Worm (Caenorhabditis elegans) whole organism, midembryonic: ENCODE data around the gene T13A10.1.

ENCODE experiments used
- T22C8.4 ChIP-seq: fragments of 200-800 bp; sonication (Bioruptor generic); IDR thresholded peaks from 2 replicates; pipeline ENCODE4 v1.3.6; 2022; ENCODE audit warnings: missing genetic modification characterization, missing compliant biosample characterization
- cog-1 ChIP-seq: sonication (generic microtip); optimal IDR thresholded peaks from 2 replicates; lab custom pipeline; 2016; ENCODE audit warnings: missing genetic modification characterization, missing compliant biosample characterization
- flt-1 ChIP-seq: fragments of 200-800 bp; sonication (Bioruptor generic); IDR thresholded peaks from 2 replicates; pipeline ENCODE4 v1.3.6; 2022; ENCODE audit warnings: missing genetic modification characterization, missing compliant biosample characterization
- klf-2 ChIP-seq: fragments of 200-800 bp; sonication (Bioruptor generic); conservative IDR thresholded peaks from 2 replicates; pipeline ENCODE4 v1.3.6; 2022; ENCODE audit warnings: missing genetic modification reagents, missing genetic modification characterization, missing compliant biosample characterization
- med-1 ChIP-seq: sonication (generic microtip); optimal IDR thresholded peaks from 2 replicates; lab custom pipeline; 2017; ENCODE audit warnings: missing genetic modification characterization, mild to moderate bottlenecking, missing compliant biosample characterization, antibody characterized with exemption, missing genetic modification reagents; ENCODE audit not compliant: insufficient read depth
- ztf-23 ChIP-seq: fragments of 200-800 bp; sonication (Bioruptor generic); IDR thresholded peaks from 2 replicates; pipeline ENCODE4 v1.3.6; 2022; ENCODE audit warnings: missing genetic modification reagents, missing genetic modification characterization, missing compliant biosample characterization
- ztf-29 ChIP-seq: fragments of 200-800 bp; sonication (Bioruptor generic); IDR thresholded peaks from 2 replicates; pipeline ENCODE4 v1.3.6; 2022; ENCODE audit warnings: missing genetic modification reagents, missing genetic modification characterization, missing compliant biosample characterization

DNA sequence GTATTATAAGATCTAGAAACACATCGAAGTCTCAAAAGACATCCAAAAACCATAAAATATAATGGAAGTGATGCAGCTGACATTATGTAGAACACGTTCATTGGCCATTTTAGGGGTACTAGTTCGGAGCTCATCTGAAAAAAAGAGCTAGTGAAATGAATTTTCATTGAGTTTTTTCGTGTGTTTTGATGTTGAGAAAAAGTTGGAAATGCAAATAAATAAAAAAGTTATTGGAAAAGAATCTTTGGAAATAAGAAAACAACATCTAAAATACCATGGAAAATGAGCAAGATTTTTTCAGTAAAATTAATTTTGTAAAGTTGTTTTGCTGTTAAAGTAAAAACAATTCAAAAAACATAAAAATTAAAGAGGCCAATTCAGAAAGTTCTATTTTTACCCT is 14.9 kb downstream of the T13A10.1 start, which contains the start of gene srv-24:
- TF ChIP-seq ztf-29 (GFP tag; lab: Robert Waterston, UW): no peak
- TF ChIP-seq flt-1 (GFP tag; lab: Robert Waterston, UW): no peak
- TF ChIP-seq klf-2 (GFP tag; lab: Robert Waterston, UW): no peak
- TF ChIP-seq med-1 (GFP tag; lab: Kevin White, UChicago): no peak
- no peak for TF ChIP-seq cog-1
- no peak for TF ChIP-seq T22C8.4 (GFP tag; lab: Robert Waterston, UW)
- no peak for TF ChIP-seq ztf-23 (GFP tag; lab: Robert Waterston, UW)
